Worm (Caenorhabditis elegans): ENCODE data around the gene rab-33.

Gene rab-33

DNA sequence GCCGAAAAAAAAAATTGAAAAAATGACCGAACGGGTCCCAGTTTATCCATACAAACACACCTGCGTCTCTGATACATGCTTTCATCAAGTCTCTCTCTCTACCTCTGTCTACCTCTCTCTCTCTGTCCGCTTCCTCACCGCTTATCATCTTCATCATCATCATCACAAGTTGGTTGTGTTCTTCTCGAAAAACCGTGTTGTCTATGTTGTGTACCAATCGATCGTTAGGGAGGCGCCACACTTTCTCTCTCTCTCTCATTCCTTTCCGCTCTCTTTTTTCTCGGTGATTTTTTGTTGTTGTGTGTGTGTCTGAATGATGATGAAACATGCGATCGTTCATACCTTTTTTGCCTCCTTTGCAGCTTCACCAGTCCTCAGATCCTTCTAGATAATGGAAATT is 40.0 kb downstream of the rab-33 start (continued):
- no peak for TF ChIP-seq pag-3 (tag; optimal IDR thresholded peaks at IDR 0.05; ENCODE audit: borderline replicate concordance, insufficient read depth)
- TF ChIP-seq vab-15 (tag; optimal IDR thresholded peaks at IDR 0.05) = no peak
- TF ChIP-seq nhr-76 (tag; optimal IDR thresholded peaks at IDR 0.05) = no peak
- no peak for TF ChIP-seq sup-37 (GFP tag; optimal IDR thresholded peaks at IDR 0.05)
- no peak for TF ChIP-seq aly-2 (tag; optimal IDR thresholded peaks at IDR 0.05)
- TF ChIP-seq lsy-2 (tag; optimal IDR thresholded peaks at IDR 0.05) = peak in 1 of 2 experiments; percentile 43
- TF ChIP-seq nhr-28 (tag; optimal IDR thresholded peaks at IDR 0.05) = no peak
- no peak for TF ChIP-seq hpl-2 (GFP tag; optimal IDR thresholded peaks at IDR 0.05)
- no peak for TF ChIP-seq alr-1 (tag; optimal IDR thresholded peaks at IDR 0.05; ENCODE audit: borderline replicate concordance)
- no peak for TF ChIP-seq snpc-4 (tag; optimal IDR thresholded peaks at IDR 0.05)
- TF ChIP-seq mep-1 (tag; optimal IDR thresholded peaks at IDR 0.05) = peak; percentile 55
- no peak for TF ChIP-seq lin-13 (GFP tag; optimal IDR thresholded peaks at IDR 0.05)
- no peak for TF ChIP-seq isw-1 (GFP tag; IDR thresholded peaks at IDR 0.05)
- TF ChIP-seq skn-1 (tag; optimal IDR thresholded peaks at IDR 0.05) = peak; percentile 69
- no peak for TF ChIP-seq pax-3 (tag; optimal IDR thresholded peaks at IDR 0.05)
- no peak for TF ChIP-seq sox-4 (tag; optimal IDR thresholded peaks at IDR 0.05)
- no peak for TF ChIP-seq elt-2 (tag; optimal IDR thresholded peaks at IDR 0.05)
- no peak for TF ChIP-seq unc-130 (tag; optimal IDR thresholded peaks at IDR 0.05)
- TF ChIP-seq efl-1 (optimal IDR thresholded peaks at IDR 0.05) = peak; percentile 3 to 12
- TF ChIP-seq efl-1 (GFP tag; optimal IDR thresholded peaks at IDR 0.05 in 1 of 2) = peak in 1 of 2 experiments; percentile 89
- TF ChIP-seq nhr-12 (tag; optimal IDR thresholded peaks at IDR 0.05) = no peak
- TF ChIP-seq Y116A8C.19 (tag; optimal IDR thresholded peaks at IDR 0.05; ENCODE audit: borderline replicate concordance) = no peak
- TF ChIP-seq nhr-71 (tag; optimal IDR thresholded peaks at IDR 0.05) = peak; percentile 28
- TF ChIP-seq ceh-88 (GFP tag; IDR thresholded peaks at IDR 0.05) = no peak
- TF ChIP-seq ztf-4 (tag; optimal IDR thresholded peaks at IDR 0.05) = no peak
- no peak for TF ChIP-seq dsc-1 (tag; optimal IDR thresholded peaks at IDR 0.05)
- TF ChIP-seq nhr-90 (tag; optimal IDR thresholded peaks at IDR 0.05; ENCODE audit: poor library complexity) = peak; percentile 27
- TF ChIP-seq nhr-47 (tag; optimal IDR thresholded peaks at IDR 0.05) = no peak
- no peak for TF ChIP-seq unc-30 (tag; optimal IDR thresholded peaks at IDR 0.05)
- TF ChIP-seq ceh-82 (tag; optimal IDR thresholded peaks at IDR 0.05) = no peak
- no peak for TF ChIP-seq hlh-17 (GFP tag; optimal IDR thresholded peaks at IDR 0.05; ENCODE audit: borderline replicate concordance)
- TF ChIP-seq nhr-19 (GFP tag; conservative IDR thresholded peaks at IDR 0.05) = no peak
- no peak for TF ChIP-seq ceh-90 (tag; optimal IDR thresholded peaks at IDR 0.05)
- peak in 2 of 6 experiments; percentile 0 to 72 for TF ChIP-seq elt-3 (tag; optimal IDR thresholded peaks at IDR 0.05)
- TF ChIP-seq blmp-1 (tag; optimal IDR thresholded peaks at IDR 0.05) = peak; percentile 91
- no peak for TF ChIP-seq nhr-11 (tag; optimal IDR thresholded peaks at IDR 0.05)
- no peak for TF ChIP-seq nhr-84 (tag; optimal IDR thresholded peaks at IDR 0.05)
- TF ChIP-seq nhr-20 (tag; optimal IDR thresholded peaks at IDR 0.05) = peak; percentile 17
- no peak for TF ChIP-seq ets-5 (GFP tag; IDR thresholded peaks at IDR 0.05)
- no peak for TF ChIP-seq lir-3 (tag; optimal IDR thresholded peaks at IDR 0.05; ENCODE audit: poor library complexity)
- TF ChIP-seq pqm-1 (tag; optimal IDR thresholded peaks at IDR 0.05) = no peak
- peak in 1 of 2 experiments; percentile 70 for TF ChIP-seq lin-35 (GFP tag; optimal IDR thresholded peaks at IDR 0.05)
- TF ChIP-seq egl-13 (tag; optimal IDR thresholded peaks at IDR 0.05) = no peak
- no peak for TF ChIP-seq fos-1 (tag; optimal IDR thresholded peaks at IDR 0.05)
- no peak for TF ChIP-seq lin-39 (tag; optimal IDR thresholded peaks at IDR 0.05)
- peak in 1 of 3 experiments; percentile 23 for TF ChIP-seq dpl-1 (GFP tag; optimal IDR thresholded peaks at IDR 0.05)
- TF ChIP-seq C04F5.9 (tag; optimal IDR thresholded peaks at IDR 0.05) = no peak
- no peak for TF ChIP-seq xbp-1 (tag; optimal IDR thresholded peaks at IDR 0.05)
- no peak for TF ChIP-seq nhr-85 (tag)
- TF ChIP-seq irx-1 (tag; optimal IDR thresholded peaks at IDR 0.05) = no peak
- TF ChIP-seq mab-9 (GFP tag; IDR thresholded peaks at IDR 0.05) = no peak
- TF ChIP-seq nhr-237 (tag; optimal IDR thresholded peaks at IDR 0.05) = no peak
- peak in 1 of 2 experiments; percentile 31 for TF ChIP-seq mdl-1 (tag; optimal IDR thresholded peaks at IDR 0.05)
- TF ChIP-seq aha-1 (tag; optimal IDR thresholded peaks at IDR 0.05) = no peak

Measured in whole organism, L1 larva.